Worm (Caenorhabditis elegans): Measurements from ENCODE around the gene F23H12.5.

DNA sequence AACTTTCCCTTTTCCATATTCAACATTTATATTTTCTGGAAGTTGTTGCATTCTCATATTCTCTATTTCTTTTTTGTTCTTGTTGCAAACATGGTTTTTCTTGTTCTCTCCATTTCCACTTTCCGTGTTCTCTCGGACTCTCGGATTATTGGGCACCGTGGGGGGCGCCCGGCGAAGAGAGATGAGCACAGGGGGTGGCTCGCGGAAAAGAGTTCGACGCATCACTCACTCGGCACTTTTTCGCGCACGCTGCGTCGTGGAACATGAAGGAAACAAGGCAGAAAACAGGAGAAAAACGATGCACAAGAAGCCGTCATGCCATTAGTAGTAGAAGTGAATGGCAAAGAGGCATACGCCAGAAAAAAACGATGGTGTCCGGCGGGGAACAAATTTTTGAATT is 31.8 kb upstream of the F23H12.5 start:
- TF ChIP-seq ama-1 (optimal IDR thresholded peaks at IDR 0.05) (no peak), hnd-1 (tag; optimal IDR thresholded peaks at IDR 0.05) (no peak), flt-1 (GFP tag; IDR thresholded peaks at IDR 0.05) (no peak), aly-1 (tag; optimal IDR thresholded peaks at IDR 0.05) (no peak), hmg-4 (GFP tag; optimal IDR thresholded peaks at IDR 0.05) (no peak), tbx-37 (GFP tag; conservative IDR thresholded peaks at IDR 0.05) (no peak), hmbx-1 (tag; optimal IDR thresholded peaks at IDR 0.05) (no peak), pes-1 (GFP tag; IDR thresholded peaks at IDR 0.05) (no peak), ceh-36 (tag; optimal IDR thresholded peaks at IDR 0.05) (no peak), B0310.2 (tag; optimal IDR thresholded peaks at IDR 0.05) (no peak)
